Worm (Caenorhabditis elegans) whole organism, L4 larva: ENCODE measurements around the gene K08D12.3.

Experiments
- Y48G9A.11 ChIP-seq: fragments of 200-800 bp; sonication (Bioruptor generic); IDR thresholded peaks from 2 replicates; pipeline ENCODE4 v1.3.6; 2022; ENCODE audit warnings: missing genetic modification reagents, missing genetic modification characterization, missing compliant biosample characterization
- daf-12 ChIP-seq: fragments of 150-350 bp; optimal IDR thresholded peaks from 2 replicates; lab custom pipeline; 2014; ENCODE audit warnings: missing biosample characterization, missing genetic modification reagents, missing genetic modification characterization
- egl-27 ChIP-seq: sonication (generic microtip); optimal IDR thresholded peaks from 3 replicates; lab custom pipeline; 2017; ENCODE audit warnings: missing biosample characterization, missing genetic modification reagents, missing genetic modification characterization
- egl-43 ChIP-seq: fragments of 200-800 bp; sonication (Bioruptor generic); IDR thresholded peaks from 2 replicates; pipeline ENCODE4 v1.3.6; 2022; ENCODE audit warnings: missing genetic modification reagents, missing genetic modification characterization, missing compliant biosample characterization
- lin-15B ChIP-seq: fragments of 150-350 bp; sonication (generic microtip); optimal IDR thresholded peaks from 3 replicates; lab custom pipeline; 2014; ENCODE audit warnings: missing biosample characterization, missing genetic modification characterization
- lin-38 ChIP-seq: fragments of 200-800 bp; sonication (Bioruptor generic); IDR thresholded peaks from 2 replicates; pipeline ENCODE4 v1.3.6; 2022; ENCODE audit warnings: missing genetic modification reagents, missing genetic modification characterization, missing compliant biosample characterization
- lsy-2 ChIP-seq, 2 experiments: fragments of 150-350 bp in 1 of 2; sonication (generic microtip) in 1 of 2; optimal IDR thresholded peaks; 2 replicates each; lab custom pipeline; 2014 to 2017; ENCODE audit warnings: missing biosample characterization in 2 of 2, missing genetic modification characterization in 2 of 2
- nhr-28 ChIP-seq: fragments of 150-350 bp; optimal IDR thresholded peaks from 2 replicates; lab custom pipeline; 2014; ENCODE audit warnings: missing biosample characterization, missing genetic modification characterization
- nhr-6 ChIP-seq: fragments of 150-350 bp; optimal IDR thresholded peaks from 2 replicates; lab custom pipeline; 2014; ENCODE audit warnings: missing biosample characterization, missing genetic modification characterization
- snpc-4 ChIP-seq: fragments of 150-350 bp; optimal IDR thresholded peaks from 2 replicates; lab custom pipeline; 2014; ENCODE audit warnings: missing biosample characterization, missing genetic modification characterization
- vab-7 ChIP-seq: fragments of 200-800 bp; sonication (Bioruptor generic); IDR thresholded peaks from 2 replicates; pipeline ENCODE4 v1.3.6; 2022; ENCODE audit warnings: missing genetic modification reagents, missing genetic modification characterization, missing compliant biosample characterization

ce11 chrIV:1707960-1708359, 2.1 kb upstream of the K08D12.3 start:
- no peak for TF ChIP-seq vab-7 (GFP tag; lab: Robert Waterston, UW)
- no peak for TF ChIP-seq nhr-6 (tag; lab: Kevin White, UChicago)
- TF ChIP-seq lsy-2 (tag; optimal IDR thresholded peaks at IDR 0.05; lab: Kevin White, UChicago): no peak
- no peak for TF ChIP-seq snpc-4
- no peak for TF ChIP-seq egl-27 (tag; lab: Kevin White, UChicago)
- TF ChIP-seq daf-12 (tag; lab: Kevin White, UChicago): no peak
- TF ChIP-seq lin-38 (GFP tag; lab: Robert Waterston, UW): no peak
- no peak for TF ChIP-seq Y48G9A.11 (GFP tag; lab: Robert Waterston, UW)
- no peak for TF ChIP-seq egl-43 (GFP tag; lab: Robert Waterston, UW)
- TF ChIP-seq lin-15B: no peak
- no peak for TF ChIP-seq nhr-28 (tag; lab: Kevin White, UChicago)
